Fruit fly (Drosophila melanogaster) whole organism, pupa: ENCODE results near the gene CG42542.
A peak's percentile ranks its signal among the peaks of the same experiment; 100 is the strongest.

Source experiments
- CG12605 ChIP-seq: fragments of 200-800 bp; sonication (Bioruptor generic); IDR thresholded peaks from 2 replicates; pipeline ENCODE4 v1.3.6; 2022; ENCODE audit warnings: missing biosample characterization, missing genetic modification characterization
- CG13204 ChIP-seq: fragments of 200-800 bp; sonication (Bioruptor generic); optimal IDR thresholded peaks from 2 replicates; lab custom pipeline; 2018; ENCODE audit warnings: missing biosample characterization, mild to moderate bottlenecking, missing genetic modification characterization, moderate library complexity
- CG14655 ChIP-seq: fragments of 200-800 bp; sonication (Bioruptor generic); optimal IDR thresholded peaks from 3 replicates; lab custom pipeline; 2017; ENCODE audit warnings: mild to moderate bottlenecking, missing biosample characterization, missing genetic modification reagents, missing genetic modification characterization
- CG15710 ChIP-seq: fragments of 200-800 bp; sonication (Bioruptor generic); optimal IDR thresholded peaks from 2 replicates; lab custom pipeline; 2018; ENCODE audit warnings: missing biosample characterization, mild to moderate bottlenecking, missing genetic modification characterization, moderate library complexity
- CG34367 ChIP-seq: fragments of 200-800 bp; sonication (Bioruptor generic); optimal IDR thresholded peaks from 2 replicates; lab custom pipeline; 2018; ENCODE audit warnings: missing biosample characterization, mild to moderate bottlenecking, missing genetic modification characterization
- CG9948 ChIP-seq: fragments of 200-800 bp; sonication (Bioruptor generic); optimal IDR thresholded peaks from 2 replicates; lab custom pipeline; 2018; ENCODE audit warnings: missing biosample characterization, mild to moderate bottlenecking, missing genetic modification characterization, moderate library complexity
- Pif1B ChIP-seq: fragments of 200-800 bp; sonication (Bioruptor generic); optimal IDR thresholded peaks from 3 replicates; lab custom pipeline; 2016; ENCODE audit warnings: missing biosample characterization, missing genetic modification characterization
- fd96Ca ChIP-seq: fragments of 200-800 bp; sonication (Bioruptor generic); IDR thresholded peaks from 3 replicates; pipeline ENCODE4 v1.3.6; 2022; ENCODE audit warnings: missing biosample characterization, missing genetic modification characterization
- gl ChIP-seq: fragments of 200-800 bp; sonication (Bioruptor generic); optimal IDR thresholded peaks from 2 replicates; lab custom pipeline; 2018; ENCODE audit warnings: missing biosample characterization, mild to moderate bottlenecking, missing genetic modification characterization
- rn ChIP-seq: fragments of 200-800 bp; sonication (Bioruptor generic); IDR thresholded peaks from 2 replicates; pipeline ENCODE4 v1.3.6; 2022; ENCODE audit warnings: missing biosample characterization, missing genetic modification characterization

DNA sequence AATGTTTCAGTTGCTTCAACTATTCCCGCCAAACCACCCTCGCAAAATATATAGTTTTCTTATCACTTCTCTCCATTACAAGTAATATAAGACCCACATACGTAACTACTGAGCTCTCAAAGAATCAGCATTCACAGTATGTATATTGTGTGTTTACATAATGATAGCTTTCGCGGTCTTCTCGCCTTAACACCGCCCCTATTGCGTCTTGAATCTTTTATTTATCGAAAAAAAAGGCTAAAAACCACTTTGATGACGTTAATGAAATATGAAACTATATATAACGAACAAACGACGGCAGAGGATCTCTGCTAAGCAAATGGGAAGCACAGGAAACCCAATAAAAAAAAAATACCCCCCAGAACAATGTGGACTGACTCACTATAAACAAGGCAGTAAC lies 975 bp downstream of the CG42542 start:
- TF ChIP-seq CG13204: no peak
- TF ChIP-seq CG15710: no peak
- TF ChIP-seq CG9948: no peak
- no peak for TF ChIP-seq Pif1B (GFP tag; lab: Kevin White, UChicago)
- TF ChIP-seq CG34367: no peak
- no peak for TF ChIP-seq CG12605
- no peak for TF ChIP-seq CG14655 (GFP tag; lab: Kevin White, UChicago)
- no peak for TF ChIP-seq rn (GFP tag; lab: Robert Waterston, UW)
- TF ChIP-seq gl (tag; lab: Kevin White, UChicago): peak; percentile 6
- TF ChIP-seq fd96Ca (GFP tag; lab: Robert Waterston, UW): no peak
